Fruit fly (Drosophila melanogaster): ENCODE measurements around the gene VAChT.

VAChT gene

DNA sequence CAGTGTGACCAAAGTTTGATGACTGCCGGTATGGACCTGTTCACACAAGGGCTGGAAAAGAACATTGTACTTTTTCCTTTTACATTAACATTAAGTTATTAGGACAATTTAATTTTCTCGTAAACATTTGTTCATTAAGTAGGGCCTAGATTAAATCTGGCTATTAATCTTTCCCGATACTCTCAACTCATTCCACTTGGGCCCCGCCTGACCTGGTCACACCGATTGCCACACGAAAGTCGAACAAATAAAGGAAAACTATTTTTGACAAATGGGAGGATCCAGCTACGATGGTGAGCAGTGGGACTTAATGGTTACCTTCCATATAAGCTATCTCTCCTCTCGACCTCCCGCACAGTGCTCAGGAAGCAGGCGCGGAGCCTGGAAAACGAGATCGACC is 41.8 kb upstream of the VAChT start, which contains the start of the genes Cpsf73 and Gos28 (continued):
- peak; percentile 61 for TF ChIP-seq CG12659 (GFP tag; optimal IDR thresholded peaks at IDR 0.05)
- peak; percentile 86 for TF ChIP-seq row (GFP tag; IDR thresholded peaks at IDR 0.05)
- no peak for TF ChIP-seq pros (GFP tag; optimal IDR thresholded peaks at IDR 0.05)
- TF ChIP-seq pum (GFP tag; optimal IDR thresholded peaks at IDR 0.05) = peak; percentile 38
- TF ChIP-seq al (GFP tag; IDR thresholded peaks at IDR 0.05) = no peak
- TF ChIP-seq sqz (GFP tag; optimal IDR thresholded peaks at IDR 0.05) = no peak
- no peak for TF ChIP-seq Dip2 (GFP tag; IDR thresholded peaks at IDR 0.05)
- TF ChIP-seq CG12219 (GFP tag; optimal IDR thresholded peaks at IDR 0.05) = no peak
- TF ChIP-seq chif (GFP tag; optimal IDR thresholded peaks at IDR 0.05) = peak in 1 of 2 experiments; percentile 42
- TF ChIP-seq ttk (GFP tag; IDR thresholded peaks at IDR 0.05) = no peak
- TF ChIP-seq odd (GFP tag; optimal IDR thresholded peaks at IDR 0.05) = no peak
- peak; percentile 35 for TF ChIP-seq CG17829 (tag; optimal IDR thresholded peaks at IDR 0.05)
- no peak for TF ChIP-seq caup (GFP tag; optimal IDR thresholded peaks at IDR 0.05; ENCODE audit: severe bottlenecking)
- no peak for TF ChIP-seq br (optimal IDR thresholded peaks at IDR 0.05)
- no peak for TF ChIP-seq CG9876 (GFP tag; optimal IDR thresholded peaks at IDR 0.05)
- 0 out of 2 replicates have a peak, but pooled peaks have one; percentile 34 for TF ChIP-seq unc-4 (GFP tag; IDR thresholded peaks at IDR 0.05; ENCODE audit: partially characterized antibody)
- no peak for TF ChIP-seq Ets65A (GFP tag)
- no peak for TF ChIP-seq CG6254 (GFP tag; optimal IDR thresholded peaks at IDR 0.05)
- TF ChIP-seq Six4 (GFP tag; optimal IDR thresholded peaks at IDR 0.05) = no peak
- peak; percentile 91 for TF ChIP-seq gfzf (GFP tag; optimal IDR thresholded peaks at IDR 0.05)
- no peak for TF ChIP-seq seq (GFP tag; IDR thresholded peaks at IDR 0.05)
- TF ChIP-seq cas (GFP tag; IDR thresholded peaks at IDR 0.05) = no peak
- TF ChIP-seq otp (GFP tag; IDR thresholded peaks at IDR 0.05) = no peak
- peak; percentile 36 for TF ChIP-seq Ets97D (GFP tag; optimal IDR thresholded peaks at IDR 0.05)
- peak; percentile 3 for TF ChIP-seq CG7786 (GFP tag; optimal IDR thresholded peaks at IDR 0.05)
- TF ChIP-seq pan (optimal IDR thresholded peaks at IDR 0.05) = no peak
- no peak for TF ChIP-seq pan (GFP tag; optimal IDR thresholded peaks at IDR 0.05 in 1 of 2, IDR thresholded peaks at IDR 0.05 in 1 of 2)
- no peak for TF ChIP-seq HLHmδ (GFP tag; optimal IDR thresholded peaks at IDR 0.05)
- TF ChIP-seq wdn (GFP tag; IDR thresholded peaks at IDR 0.05) = no peak
- TF ChIP-seq peb (GFP tag; IDR thresholded peaks at IDR 0.05) = no peak
- no peak for TF ChIP-seq slou (GFP tag; optimal IDR thresholded peaks at IDR 0.05)
- TF ChIP-seq jumu (GFP tag; optimal IDR thresholded peaks at IDR 0.05) = peak; percentile 50
- no peak for TF ChIP-seq Nf-YA (GFP tag; IDR thresholded peaks at IDR 0.05)
- TF ChIP-seq CG15601 (tag; optimal IDR thresholded peaks at IDR 0.05) = peak; percentile 46
- TF ChIP-seq CG4424 (GFP tag; optimal IDR thresholded peaks at IDR 0.05) = no peak
- no peak for TF ChIP-seq Stat92E (GFP tag; optimal IDR thresholded peaks at IDR 0.05)
- no peak for TF ChIP-seq CG10654 (GFP tag; optimal IDR thresholded peaks at IDR 0.05)
- TF ChIP-seq CG4707 (GFP tag; optimal IDR thresholded peaks at IDR 0.05) = no peak
- no peak for TF ChIP-seq cato (GFP tag; optimal IDR thresholded peaks at IDR 0.05; ENCODE audit: borderline replicate concordance)
- no peak for TF ChIP-seq dysf (GFP tag; IDR thresholded peaks at IDR 0.05)
- TF ChIP-seq CG14965 (GFP tag; optimal IDR thresholded peaks at IDR 0.05; ENCODE audit: borderline replicate concordance) = no peak
- TF ChIP-seq CG7987 (GFP tag; optimal IDR thresholded peaks at IDR 0.05) = no peak
- TF ChIP-seq CG3407 (GFP tag; optimal IDR thresholded peaks at IDR 0.05) = no peak
- TF ChIP-seq eyg (GFP tag; optimal IDR thresholded peaks at IDR 0.05) = no peak
- TF ChIP-seq pho (GFP tag; optimal IDR thresholded peaks at IDR 0.05) = peak; percentile 15
- no peak for TF ChIP-seq Abd-B (GFP tag; optimal IDR thresholded peaks at IDR 0.05)
- TF ChIP-seq en (GFP tag; optimal IDR thresholded peaks at IDR 0.05) = no peak
- peak; percentile 16 for TF ChIP-seq Fer1 (GFP tag; optimal IDR thresholded peaks at IDR 0.05)
- TF ChIP-seq Dad (GFP tag; optimal IDR thresholded peaks at IDR 0.05) = no peak
- no peak for TF ChIP-seq CG12104 (GFP tag; optimal IDR thresholded peaks at IDR 0.05)
- no peak for TF ChIP-seq CG14441 (GFP tag; IDR thresholded peaks at IDR 0.05)
- TF ChIP-seq Vsx1 (GFP tag; optimal IDR thresholded peaks at IDR 0.05) = no peak
- TF ChIP-seq CG11695 (GFP tag; IDR thresholded peaks at IDR 0.05) = no peak

Measured in whole organism, embryonic.